Fruit fly (Drosophila melanogaster) whole organism, embryonic: Measurements from ENCODE around the gene Cat.

ENCODE experiments used
- Abd-B ChIP-seq: fragments of 200-800 bp; sonication (Bioruptor generic); optimal IDR thresholded peaks from 2 replicates; lab custom pipeline; 2018; ENCODE audit warnings: missing biosample characterization, mild to moderate bottlenecking, missing genetic modification characterization, moderate library complexity
- Awh ChIP-seq: fragments of 200-800 bp; sonication (Bioruptor generic); IDR thresholded peaks from 2 replicates; pipeline ENCODE4, ENCODE4 v1.3.6; 2022; ENCODE audit warnings: missing biosample characterization, missing genetic modification characterization
- CG1024 ChIP-seq: fragments of 200-800 bp; sonication (Bioruptor generic); IDR thresholded peaks from 2 replicates; pipeline ENCODE4 v1.3.6; 2022; ENCODE audit warnings: missing biosample characterization, missing genetic modification characterization
- CG10462 ChIP-seq: fragments of 200-800 bp; sonication (Bioruptor generic); optimal IDR thresholded peaks from 2 replicates; lab custom pipeline; 2016; ENCODE audit warnings: missing biosample characterization, missing genetic modification characterization
- CG11695 ChIP-seq: fragments of 200-800 bp; sonication (Bioruptor generic); IDR thresholded peaks from 3 replicates; pipeline ENCODE4 v1.3.6; 2022; ENCODE audit warnings: missing biosample characterization, missing genetic modification characterization
- CG11696 ChIP-seq: fragments of 200-800 bp; sonication (Bioruptor generic); IDR thresholded peaks from 2 replicates; pipeline ENCODE4 v1.3.6; 2022; ENCODE audit warnings: missing biosample characterization, missing genetic modification characterization
- CG12071 ChIP-seq: fragments of 200-800 bp; sonication (Bioruptor generic); optimal IDR thresholded peaks from 3 replicates; lab custom pipeline; 2018; ENCODE audit warnings: missing biosample characterization, mild to moderate bottlenecking, missing genetic modification characterization
- CG12155 ChIP-seq: fragments of 200-800 bp; sonication (Bioruptor generic); optimal IDR thresholded peaks from 3 replicates; lab custom pipeline; 2016; ENCODE audit warnings: missing biosample characterization, missing genetic modification characterization
- CG12659 ChIP-seq: fragments of 200-800 bp; sonication (Bioruptor generic); optimal IDR thresholded peaks from 3 replicates; lab custom pipeline; 2017; ENCODE audit warnings: mild to moderate bottlenecking, missing biosample characterization, missing genetic modification reagents, missing genetic modification characterization
- CG12942 ChIP-seq: fragments of 200-800 bp; sonication (Bioruptor generic); optimal IDR thresholded peaks from 3 replicates; lab custom pipeline; 2016; ENCODE audit warnings: missing biosample characterization, missing genetic modification characterization
- CG14441 ChIP-seq: fragments of 200-800 bp; sonication (Bioruptor generic); IDR thresholded peaks from 2 replicates; pipeline ENCODE4 v1.3.6; 2022; ENCODE audit warnings: missing biosample characterization, missing genetic modification characterization
- CG14860 ChIP-seq: fragments of 200-800 bp; sonication (Bioruptor generic); IDR thresholded peaks from 3 replicates; pipeline ENCODE4 v1.3.6; 2022; ENCODE audit warnings: missing biosample characterization, missing genetic modification characterization; ENCODE audit not compliant: partially characterized antibody
- CG14965 ChIP-seq: fragments of 200-800 bp; sonication (Bioruptor generic); optimal IDR thresholded peaks from 2 replicates; lab custom pipeline; 2016; ENCODE audit warnings: missing biosample characterization, missing genetic modification characterization, borderline replicate concordance
- CG15011 ChIP-seq: fragments of 200-800 bp; sonication (Bioruptor generic); optimal IDR thresholded peaks from 3 replicates; lab custom pipeline; 2018; ENCODE audit warnings: missing biosample characterization, mild to moderate bottlenecking, missing genetic modification characterization
- CG15696 ChIP-seq: fragments of 200-800 bp; sonication (Bioruptor generic); optimal IDR thresholded peaks from 2 replicates; lab custom pipeline; 2019; ENCODE audit warnings: missing biosample characterization, mild to moderate bottlenecking, missing genetic modification characterization, moderate library complexity
- CG2678 ChIP-seq: fragments of 200-800 bp; sonication (Bioruptor generic); optimal IDR thresholded peaks from 3 replicates; lab custom pipeline; 2019; ENCODE audit warnings: missing biosample characterization, mild to moderate bottlenecking, missing genetic modification characterization, moderate library complexity
- CG33213 ChIP-seq: fragments of 200-800 bp; sonication (Bioruptor generic); optimal IDR thresholded peaks from 3 replicates; lab custom pipeline; 2016; ENCODE audit warnings: missing biosample characterization, missing genetic modification characterization
- CG4328 ChIP-seq: fragments of 200-800 bp; sonication (Bioruptor generic); optimal IDR thresholded peaks from 3 replicates; lab custom pipeline; 2017; ENCODE audit warnings: missing biosample characterization, missing genetic modification reagents, missing genetic modification characterization
- CG4730 ChIP-seq: fragments of 200-800 bp; sonication (Bioruptor generic); IDR thresholded peaks from 2 replicates; pipeline ENCODE4 v1.3.6; 2022; ENCODE audit warnings: missing biosample characterization, missing genetic modification characterization
- CG5180 ChIP-seq: fragments of 200-800 bp; sonication (Bioruptor generic); optimal IDR thresholded peaks from 3 replicates; lab custom pipeline; 2017; ENCODE audit warnings: missing biosample characterization, missing genetic modification characterization, mild to moderate bottlenecking, moderate library complexity, missing genetic modification reagents
- CG7745 ChIP-seq: fragments of 200-800 bp; sonication (Bioruptor generic); optimal IDR thresholded peaks from 2 replicates; lab custom pipeline; 2018; ENCODE audit warnings: missing biosample characterization, mild to moderate bottlenecking, missing genetic modification characterization, moderate library complexity
- CG9437 ChIP-seq: fragments of 200-800 bp; sonication (Bioruptor generic); optimal IDR thresholded peaks from 2 replicates; lab custom pipeline; 2018; ENCODE audit warnings: missing biosample characterization, mild to moderate bottlenecking, missing genetic modification characterization
- Camta ChIP-seq: fragments of 200-800 bp; sonication (Bioruptor generic); optimal IDR thresholded peaks from 2 replicates; lab custom pipeline; 2016; ENCODE audit warnings: missing biosample characterization, missing genetic modification characterization
- CrebB ChIP-seq: fragments of 200-800 bp; sonication (Bioruptor generic); optimal IDR thresholded peaks from 3 replicates; lab custom pipeline; 2018; ENCODE audit warnings: missing biosample characterization, mild to moderate bottlenecking, missing genetic modification characterization
- D19B ChIP-seq: fragments of 200-800 bp; sonication (Bioruptor generic); optimal IDR thresholded peaks from 2 replicates; lab custom pipeline; 2017; ENCODE audit warnings: missing biosample characterization, mild to moderate bottlenecking, missing genetic modification characterization
- Doc3 ChIP-seq: fragments of 200-800 bp; sonication (Bioruptor generic); IDR thresholded peaks from 3 replicates; pipeline ENCODE4 v1.3.6; 2022; ENCODE audit warnings: missing biosample characterization, missing genetic modification characterization; ENCODE audit not compliant: partially characterized antibody
- Ets65A ChIP-seq: fragments of 200-800 bp; sonication (Bioruptor generic); peaks from one replicate; lab custom pipeline; 2016; ENCODE audit warnings: missing biosample characterization, missing genetic modification characterization
- Hr78 ChIP-seq, 2 experiments: fragments of 200-800 bp in 1 of 2; fragments of >200 bp in 1 of 2; sonication (Bioruptor generic) in 1 of 2; optimal IDR thresholded peaks; 2 replicates each; lab custom pipeline; 2017 to 2019; ENCODE audit warnings: missing biosample characterization in 2 of 2, missing genetic modification characterization in 2 of 2, mild to moderate bottlenecking in 1 of 2, moderate library complexity in 1 of 2
- Nf-YA ChIP-seq: fragments of 200-800 bp; sonication (Bioruptor generic); IDR thresholded peaks from 2 replicates; pipeline ENCODE4 v1.3.6; 2022; ENCODE audit warnings: missing biosample characterization, missing genetic modification characterization
- Optix ChIP-seq: fragments of 200-800 bp; sonication (Bioruptor generic); IDR thresholded peaks from 3 replicates; pipeline ENCODE4 v1.3.6; 2022; ENCODE audit warnings: missing biosample characterization, missing genetic modification characterization
- Sox100B ChIP-seq: fragments of 200-800 bp; sonication (Bioruptor generic); optimal IDR thresholded peaks from 3 replicates; lab custom pipeline; 2018; ENCODE audit warnings: missing biosample characterization, mild to moderate bottlenecking, missing genetic modification characterization
- Sox102F ChIP-seq: fragments of 200-800 bp; sonication (Bioruptor generic); optimal IDR thresholded peaks from 2 replicates; lab custom pipeline; 2018; ENCODE audit warnings: missing biosample characterization, mild to moderate bottlenecking, missing genetic modification characterization, moderate library complexity
- Xbp1 ChIP-seq: fragments of 200-800 bp; sonication (Bioruptor generic); optimal IDR thresholded peaks from 3 replicates; lab custom pipeline; 2016; ENCODE audit warnings: missing biosample characterization, mild to moderate bottlenecking, missing genetic modification characterization
- ap ChIP-seq: fragments of 200-800 bp; sonication (Bioruptor generic); IDR thresholded peaks from 2 replicates; pipeline ENCODE4 v1.3.6; 2022; ENCODE audit warnings: missing biosample characterization, missing genetic modification characterization
- bigmax ChIP-seq: fragments of 200-800 bp; sonication (Bioruptor generic); optimal IDR thresholded peaks from 2 replicates; lab custom pipeline; 2018; ENCODE audit warnings: missing biosample characterization, mild to moderate bottlenecking, missing genetic modification characterization
- cad ChIP-seq: fragments of >200 bp; optimal IDR thresholded peaks from 2 replicates; lab custom pipeline; 2017; ENCODE audit warnings: missing biosample characterization, missing genetic modification characterization
- cato ChIP-seq: fragments of 200-800 bp; sonication (Bioruptor generic); optimal IDR thresholded peaks from 2 replicates; lab custom pipeline; 2016; ENCODE audit warnings: missing biosample characterization, missing genetic modification characterization, borderline replicate concordance
- caup ChIP-seq: fragments of 200-800 bp; sonication (Bioruptor generic); optimal IDR thresholded peaks from 3 replicates; lab custom pipeline; 2017; ENCODE audit warnings: missing biosample characterization, mild to moderate bottlenecking, missing genetic modification characterization, moderate library complexity; ENCODE audit not compliant: severe bottlenecking
- crol ChIP-seq: fragments of 200-800 bp; sonication (Bioruptor generic); IDR thresholded peaks from 2 replicates; pipeline ENCODE4 v1.3.6; 2022; ENCODE audit warnings: missing biosample characterization, missing genetic modification characterization
- gce ChIP-seq: fragments of 200-800 bp; sonication (Bioruptor generic); IDR thresholded peaks from 3 replicates; pipeline ENCODE4 v1.3.6; 2022; ENCODE audit warnings: missing biosample characterization, missing genetic modification characterization
- gfzf ChIP-seq: fragments of 200-800 bp; sonication (Bioruptor generic); optimal IDR thresholded peaks from 2 replicates; lab custom pipeline; 2016; ENCODE audit warnings: missing biosample characterization, mild to moderate bottlenecking, missing genetic modification characterization, moderate library complexity
- ham ChIP-seq: fragments of 200-800 bp; sonication (Bioruptor generic); IDR thresholded peaks from 2 replicates; pipeline ENCODE4 v1.3.6; 2022; ENCODE audit warnings: missing biosample characterization, missing genetic modification characterization
- hbn ChIP-seq: fragments of 200-800 bp; sonication (Bioruptor generic); IDR thresholded peaks from 2 replicates; pipeline ENCODE4 v1.3.6; 2022; ENCODE audit warnings: missing biosample characterization, missing genetic modification characterization; ENCODE audit not compliant: partially characterized antibody
- kah ChIP-seq: fragments of 200-800 bp; sonication (Bioruptor generic); optimal IDR thresholded peaks from 2 replicates; lab custom pipeline; 2018; ENCODE audit warnings: missing biosample characterization, mild to moderate bottlenecking, missing genetic modification characterization
- lbe ChIP-seq: fragments of 200-800 bp; sonication (Bioruptor generic); optimal IDR thresholded peaks from 2 replicates; lab custom pipeline; 2016; ENCODE audit warnings: missing biosample characterization, mild to moderate bottlenecking, missing genetic modification characterization
- nerfin-2 ChIP-seq: fragments of 200-800 bp; sonication (Bioruptor generic); IDR thresholded peaks from 2 replicates; pipeline ENCODE4 v1.3.6; 2022; ENCODE audit warnings: missing biosample characterization, missing genetic modification characterization; ENCODE audit not compliant: partially characterized antibody
- pnt ChIP-seq: fragments of 200-800 bp; sonication (Bioruptor generic); optimal IDR thresholded peaks from 3 replicates; lab custom pipeline; 2016; ENCODE audit warnings: missing biosample characterization, missing genetic modification characterization
- slbo ChIP-seq: fragments of 200-800 bp; sonication (Bioruptor generic); IDR thresholded peaks from 2 replicates; pipeline ENCODE4 v1.3.6; 2022; ENCODE audit warnings: missing biosample characterization, missing genetic modification characterization
- wek ChIP-seq: fragments of 200-800 bp; sonication (Bioruptor generic); optimal IDR thresholded peaks from 3 replicates; lab custom pipeline; 2018; ENCODE audit warnings: missing biosample characterization, mild to moderate bottlenecking, missing genetic modification characterization, moderate library complexity

Cat gene

dm6 chr3L:18813963-18814647 is 8.3 kb upstream of the Cat start (continued):
- TF ChIP-seq CG12071 (GFP tag; lab: Kevin White, UChicago): peak; percentile 76
- peak; percentile 85 for TF ChIP-seq crol (GFP tag; lab: Robert Waterston, UW)
- TF ChIP-seq pnt (GFP tag; lab: Kevin White, UChicago): peak; percentile 48
- no peak for TF ChIP-seq CG9437
- peak; percentile 77 for TF ChIP-seq CG5180 (GFP tag; lab: Kevin White, UChicago)
- TF ChIP-seq CG15696 (tag; lab: Kevin White, UChicago): peak; percentile 70
- peak; percentile 12 for TF ChIP-seq CG33213 (GFP tag; lab: Kevin White, UChicago)
- no peak for TF ChIP-seq Optix
- TF ChIP-seq CrebB: peak; percentile 71
- peak; percentile 60 for TF ChIP-seq CG4328 (GFP tag; lab: Kevin White, UChicago)
- peak; percentile 71 for TF ChIP-seq CG15011 (GFP tag; lab: Kevin White, UChicago)
- TF ChIP-seq ham (GFP tag; lab: Robert Waterston, UW): no peak
- peak; percentile 29 for TF ChIP-seq CG12942
- peak; percentile 57 for TF ChIP-seq kah (GFP tag; lab: Kevin White, UChicago)
- TF ChIP-seq cato: peak; percentile 9
- no peak for TF ChIP-seq cad
- TF ChIP-seq Hr78 (GFP tag; optimal IDR thresholded peaks at IDR 0.05; lab: Kevin White, UChicago): peak in 1 of 2 experiments; percentile 19
- no peak for TF ChIP-seq CG7745 (tag; lab: Kevin White, UChicago)
- no peak for TF ChIP-seq CG14860
- TF ChIP-seq bigmax (GFP tag; lab: Kevin White, UChicago): peak; percentile 17
- TF ChIP-seq slbo (GFP tag; lab: Robert Waterston, UW): no peak
- TF ChIP-seq Sox102F (GFP tag; lab: Kevin White, UChicago): peak; percentile 57
- no peak; the same call in 1 of the 2 replicates for TF ChIP-seq CG1024 (GFP tag; lab: Robert Waterston, UW)
- peak; percentile 79 for TF ChIP-seq CG14441
- peak; percentile 59 for TF ChIP-seq Sox100B
- TF ChIP-seq D19B: peak; percentile 3
- TF ChIP-seq CG2678 (tag; lab: Kevin White, UChicago): no peak
- peak; percentile 67; the same call in 2 of the 3 replicates for TF ChIP-seq CG11695 (GFP tag; lab: Robert Waterston, UW)
- no peak for TF ChIP-seq Ets65A (GFP tag; lab: Kevin White, UChicago)
- peak; percentile 91 for TF ChIP-seq caup (GFP tag; lab: Kevin White, UChicago)
- peak; percentile 26 for TF ChIP-seq CG14965 (GFP tag; lab: Kevin White, UChicago)
- peak; percentile 63 for TF ChIP-seq Nf-YA (GFP tag; lab: Robert Waterston, UW)
- TF ChIP-seq CG10462: no peak
- TF ChIP-seq CG12155: peak; percentile 16
- no peak for TF ChIP-seq CG4730
- no peak for TF ChIP-seq Abd-B (GFP tag; lab: Kevin White, UChicago)
- TF ChIP-seq CG12659 (GFP tag; lab: Kevin White, UChicago): peak; percentile 59
- TF ChIP-seq nerfin-2: no peak
- TF ChIP-seq lbe (GFP tag; lab: Kevin White, UChicago): peak; percentile 87
- TF ChIP-seq Awh: peak; percentile 80
- no peak; the same call in 2 of the 3 replicates for TF ChIP-seq gce (GFP tag; lab: Robert Waterston, UW)
- 0 out of 2 replicates have a peak, but pooled peaks have one; percentile 50 for TF ChIP-seq CG11696 (GFP tag; lab: Robert Waterston, UW)
- no peak for TF ChIP-seq hbn
- no peak; the same call in 1 of the 2 replicates for TF ChIP-seq ap (GFP tag; lab: Robert Waterston, UW)
- TF ChIP-seq Xbp1 (GFP tag; lab: Kevin White, UChicago): no peak
- peak; percentile 80 for TF ChIP-seq wek (GFP tag; lab: Kevin White, UChicago)
- TF ChIP-seq Camta (GFP tag; lab: Kevin White, UChicago): peak; percentile 64
- no peak for TF ChIP-seq gfzf (GFP tag; lab: Kevin White, UChicago)
- no peak for TF ChIP-seq Doc3
